Worm (Caenorhabditis elegans) whole organism, mixed stage, embryonic: ENCODE measurements around the gene R11D1.12.

Source experiments
- elt-1 ChIP-seq: sonication (generic microtip); optimal IDR thresholded peaks from 2 replicates; lab custom pipeline; 2017; ENCODE audit warnings: missing genetic modification characterization, mild to moderate bottlenecking, missing compliant biosample characterization, antibody characterized with exemption, moderate library complexity, borderline replicate concordance; ENCODE audit not compliant: insufficient read depth
- lsy-2 ChIP-seq: fragments of 150-350 bp; optimal IDR thresholded peaks from 2 replicates; lab custom pipeline; 2014; ENCODE audit warnings: missing biosample characterization, missing genetic modification characterization
- mep-1 ChIP-seq: fragments of 150-350 bp; optimal IDR thresholded peaks from 2 replicates; lab custom pipeline; 2017; ENCODE audit warnings: missing biosample characterization, missing genetic modification reagents, missing genetic modification characterization, inconsistent platforms
- nhr-2 ChIP-seq: fragments of 150-350 bp; optimal IDR thresholded peaks from 2 replicates; lab custom pipeline; 2014; ENCODE audit warnings: missing biosample characterization, missing genetic modification characterization
- nhr-237 ChIP-seq: fragments of 150-350 bp; optimal IDR thresholded peaks from 2 replicates; lab custom pipeline; 2014; ENCODE audit warnings: missing biosample characterization, missing genetic modification characterization
- nhr-28 ChIP-seq: fragments of 150-350 bp; optimal IDR thresholded peaks from 2 replicates; lab custom pipeline; 2014; ENCODE audit warnings: missing biosample characterization, missing genetic modification characterization
- snpc-4 ChIP-seq: fragments of 150-350 bp; optimal IDR thresholded peaks from 2 replicates; lab custom pipeline; 2014; ENCODE audit warnings: missing biosample characterization, missing genetic modification characterization
- sptf-1 ChIP-seq: sonication (generic microtip); optimal IDR thresholded peaks from 2 replicates; lab custom pipeline; 2017; ENCODE audit warnings: mild to moderate bottlenecking, missing genetic modification characterization, moderate library complexity, missing compliant biosample characterization
- unc-39 ChIP-seq: fragments of 150-350 bp; optimal IDR thresholded peaks from 2 replicates; lab custom pipeline; 2014; ENCODE audit warnings: missing biosample characterization, missing genetic modification characterization
- unc-62 ChIP-seq: fragments of 150-350 bp; optimal IDR thresholded peaks from 2 replicates; lab custom pipeline; 2014; ENCODE audit warnings: missing biosample characterization, missing genetic modification reagents, missing genetic modification characterization
- zip-8 ChIP-seq: fragments of 150-350 bp; optimal IDR thresholded peaks from 2 replicates; lab custom pipeline; 2014; ENCODE audit warnings: missing biosample characterization, missing genetic modification characterization

DNA sequence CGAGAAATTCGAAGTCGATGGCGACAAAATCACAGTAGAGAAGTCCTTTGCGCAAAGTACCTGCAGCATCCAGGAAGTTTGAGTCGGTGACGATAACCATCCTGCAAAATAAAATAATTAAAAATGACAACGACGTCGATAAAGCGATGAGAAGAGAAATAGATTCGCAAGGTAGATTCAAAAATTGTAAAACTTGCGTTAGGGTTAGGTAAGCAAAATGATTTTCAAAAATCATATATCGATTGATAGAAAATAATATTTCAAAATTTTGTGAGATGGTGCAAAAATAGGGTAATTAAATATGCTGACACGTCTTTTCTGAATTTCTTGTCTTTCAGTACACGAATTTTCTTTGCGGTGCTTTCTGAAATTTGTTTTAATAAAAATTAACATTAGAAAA is 30.6 kb downstream of the R11D1.12 start, which contains the start of gene parn-1:
- TF ChIP-seq zip-8 (tag; lab: Kevin White, UChicago), result no peak
- no peak for TF ChIP-seq nhr-237 (tag; lab: Kevin White, UChicago)
- no peak for TF ChIP-seq sptf-1
- no peak for TF ChIP-seq lsy-2 (tag; lab: Kevin White, UChicago)
- TF ChIP-seq unc-39, result no peak
- no peak for TF ChIP-seq elt-1 (tag; lab: Kevin White, UChicago)
- no peak for TF ChIP-seq mep-1
- no peak for TF ChIP-seq nhr-28
- no peak for TF ChIP-seq snpc-4 (tag; lab: Kevin White, UChicago)
- TF ChIP-seq unc-62 (GFP tag; lab: Kevin White, UChicago), result no peak
- TF ChIP-seq nhr-2, result no peak
